Fruit fly (Drosophila melanogaster) S2 (cell line): ENCODE data around the gene CG14230.

Source experiments
- CG8478 ChIP-seq: fragments of >200 bp; optimal IDR thresholded peaks from 2 replicates; lab custom pipeline; 2018
- CTCF ChIP-seq, 2 experiments: fragments of >200 bp; optimal IDR thresholded peaks; 2 replicates each; lab custom pipeline; 2018

DNA sequence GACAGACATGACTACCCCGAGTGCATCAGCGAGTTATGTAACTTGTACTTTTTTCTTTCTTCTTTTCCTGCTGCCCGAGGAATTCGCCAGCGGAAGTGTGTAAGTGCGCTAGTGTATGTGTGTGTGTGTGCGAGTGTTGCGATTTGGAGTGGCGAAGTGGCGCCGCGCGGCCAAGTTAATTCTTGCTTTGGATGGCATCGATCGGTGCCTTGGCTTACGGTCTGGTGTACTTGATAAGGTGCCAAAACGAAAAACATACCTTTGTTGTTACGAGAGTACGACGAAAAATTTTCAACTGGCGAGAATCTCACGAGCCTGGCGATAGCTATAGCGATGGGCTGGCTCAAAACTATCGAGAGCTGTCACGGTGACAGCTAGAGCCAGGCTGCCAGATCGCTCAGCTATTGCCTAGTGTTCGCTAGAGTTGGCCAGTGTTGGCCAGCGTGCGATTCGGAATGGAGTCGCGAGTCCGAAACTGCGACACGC is 40.1 kb downstream of the CG14230 start, which contains the start of the genes CG18809, COX6B, CG33932 and Rpp20:
- TF ChIP-seq CG8478 (lab: Kevin White, UChicago) = no peak
- TF ChIP-seq CTCF (optimal IDR thresholded peaks at IDR 0.05; lab: Kevin White, UChicago) = peak; percentile 33 to 57
